Worm (Caenorhabditis elegans) whole organism, mixed stage, embryonic: ENCODE results near the gene K07H8.8.

Source experiments
- M03D4.4 ChIP-seq: sonication (generic microtip); optimal IDR thresholded peaks from 2 replicates; lab custom pipeline; 2017; ENCODE audit warnings: mild to moderate bottlenecking, missing genetic modification characterization, missing compliant biosample characterization
- bed-3 ChIP-seq: fragments of 200-800 bp; sonication (Bioruptor generic); optimal IDR thresholded peaks from 3 replicates; lab custom pipeline; 2018; ENCODE audit warnings: mild to moderate bottlenecking, missing genetic modification characterization, moderate library complexity, missing compliant biosample characterization
- blmp-1 ChIP-seq: fragments of 150-350 bp; optimal IDR thresholded peaks from 2 replicates; lab custom pipeline; 2014; ENCODE audit warnings: missing biosample characterization, missing genetic modification characterization
- ceh-39 ChIP-seq: fragments of 150-350 bp; optimal IDR thresholded peaks from 2 replicates; lab custom pipeline; 2014; ENCODE audit warnings: missing biosample characterization, missing genetic modification characterization
- ceh-43 ChIP-seq: fragments of 200-800 bp; sonication (Bioruptor generic); optimal IDR thresholded peaks from 2 replicates; lab custom pipeline; 2018; ENCODE audit warnings: mild to moderate bottlenecking, missing genetic modification characterization, moderate library complexity, missing compliant biosample characterization
- ceh-83 ChIP-seq: fragments of 200-800 bp; sonication (Bioruptor generic); optimal IDR thresholded peaks from 2 replicates; lab custom pipeline; 2018; ENCODE audit warnings: mild to moderate bottlenecking, missing genetic modification characterization, missing compliant biosample characterization
- cnd-1 ChIP-seq: fragments of 200-800 bp; sonication (Bioruptor generic); optimal IDR thresholded peaks from 2 replicates; lab custom pipeline; 2018; ENCODE audit warnings: mild to moderate bottlenecking, missing genetic modification characterization, missing compliant biosample characterization
- drap-1 ChIP-seq: fragments of 200-800 bp; sonication (Bioruptor generic); optimal IDR thresholded peaks from 3 replicates; lab custom pipeline; 2018; ENCODE audit warnings: mild to moderate bottlenecking, missing genetic modification characterization, missing compliant biosample characterization
- elt-1 ChIP-seq: sonication (generic microtip); optimal IDR thresholded peaks from 2 replicates; lab custom pipeline; 2017; ENCODE audit warnings: missing genetic modification characterization, mild to moderate bottlenecking, missing compliant biosample characterization, antibody characterized with exemption, moderate library complexity, borderline replicate concordance; ENCODE audit not compliant: insufficient read depth
- elt-3 ChIP-seq: fragments of 150-350 bp; optimal IDR thresholded peaks from 2 replicates; lab custom pipeline; 2014; ENCODE audit warnings: missing biosample characterization, missing genetic modification characterization
- flh-1 ChIP-seq: fragments of 200-800 bp; sonication (Bioruptor generic); optimal IDR thresholded peaks from 2 replicates; lab custom pipeline; 2018; ENCODE audit warnings: mild to moderate bottlenecking, missing genetic modification characterization, moderate library complexity, missing compliant biosample characterization
- ham-2 ChIP-seq: fragments of 200-800 bp; sonication (Bioruptor generic); optimal IDR thresholded peaks from 2 replicates; lab custom pipeline; 2018; ENCODE audit warnings: mild to moderate bottlenecking, missing genetic modification characterization, missing compliant biosample characterization
- hlh-1 ChIP-seq: fragments of 150-350 bp; optimal IDR thresholded peaks from 2 replicates; lab custom pipeline; 2014; ENCODE audit warnings: missing biosample characterization, missing genetic modification reagents, missing genetic modification characterization
- lin-13 ChIP-seq: fragments of 150-350 bp; optimal IDR thresholded peaks from 2 replicates; lab custom pipeline; 2014; ENCODE audit warnings: missing biosample characterization, missing genetic modification characterization
- lin-32 ChIP-seq: fragments of 200-800 bp; sonication (Bioruptor generic); optimal IDR thresholded peaks from 2 replicates; lab custom pipeline; 2018; ENCODE audit warnings: mild to moderate bottlenecking, missing genetic modification characterization, missing compliant biosample characterization
- lsy-2 ChIP-seq: fragments of 150-350 bp; optimal IDR thresholded peaks from 2 replicates; lab custom pipeline; 2014; ENCODE audit warnings: missing biosample characterization, missing genetic modification characterization
- mab-5 ChIP-seq: fragments of 150-350 bp; optimal IDR thresholded peaks from 2 replicates; lab custom pipeline; 2014; ENCODE audit warnings: missing biosample characterization, missing genetic modification characterization
- mep-1 ChIP-seq: fragments of 150-350 bp; optimal IDR thresholded peaks from 2 replicates; lab custom pipeline; 2017; ENCODE audit warnings: missing biosample characterization, missing genetic modification reagents, missing genetic modification characterization, inconsistent platforms
- mls-2 ChIP-seq: sonication (generic microtip); optimal IDR thresholded peaks from 2 replicates; lab custom pipeline; 2016; ENCODE audit warnings: mild to moderate bottlenecking, missing genetic modification characterization, moderate library complexity, missing compliant biosample characterization
- nhr-2 ChIP-seq: fragments of 150-350 bp; optimal IDR thresholded peaks from 2 replicates; lab custom pipeline; 2014; ENCODE audit warnings: missing biosample characterization, missing genetic modification characterization
- nhr-237 ChIP-seq: fragments of 150-350 bp; optimal IDR thresholded peaks from 2 replicates; lab custom pipeline; 2014; ENCODE audit warnings: missing biosample characterization, missing genetic modification characterization
- nhr-28 ChIP-seq: fragments of 150-350 bp; optimal IDR thresholded peaks from 2 replicates; lab custom pipeline; 2014; ENCODE audit warnings: missing biosample characterization, missing genetic modification characterization
- nhr-76 ChIP-seq: sonication (generic microtip); optimal IDR thresholded peaks from 2 replicates; lab custom pipeline; 2017; ENCODE audit warnings: missing biosample characterization, missing genetic modification characterization
- sem-2 ChIP-seq: fragments of 200-800 bp; sonication (Bioruptor generic); optimal IDR thresholded peaks from 2 replicates; lab custom pipeline; 2018; ENCODE audit warnings: mild to moderate bottlenecking, missing genetic modification characterization, missing compliant biosample characterization
- sptf-1 ChIP-seq: sonication (generic microtip); optimal IDR thresholded peaks from 2 replicates; lab custom pipeline; 2017; ENCODE audit warnings: mild to moderate bottlenecking, missing genetic modification characterization, moderate library complexity, missing compliant biosample characterization
- tbx-8 ChIP-seq: fragments of 200-800 bp; sonication (Bioruptor generic); optimal IDR thresholded peaks from 2 replicates; lab custom pipeline; 2018; ENCODE audit warnings: mild to moderate bottlenecking, missing genetic modification characterization, moderate library complexity, missing compliant biosample characterization
- unc-120 ChIP-seq: sonication (generic microtip); optimal IDR thresholded peaks from 2 replicates; lab custom pipeline; 2017; ENCODE audit warnings: missing genetic modification characterization, missing compliant biosample characterization; ENCODE audit not compliant: poor library complexity, severe bottlenecking
- unc-39 ChIP-seq: fragments of 150-350 bp; optimal IDR thresholded peaks from 2 replicates; lab custom pipeline; 2014; ENCODE audit warnings: missing biosample characterization, missing genetic modification characterization
- unc-62 ChIP-seq: fragments of 150-350 bp; optimal IDR thresholded peaks from 2 replicates; lab custom pipeline; 2014; ENCODE audit warnings: missing biosample characterization, missing genetic modification reagents, missing genetic modification characterization
- zip-8 ChIP-seq: fragments of 150-350 bp; optimal IDR thresholded peaks from 2 replicates; lab custom pipeline; 2014; ENCODE audit warnings: missing biosample characterization, missing genetic modification characterization
- ztf-11 ChIP-seq: fragments of 150-350 bp; optimal IDR thresholded peaks from 2 replicates; lab custom pipeline; 2014; ENCODE audit warnings: missing biosample characterization, missing genetic modification characterization

The K07H8.8 gene

DNA sequence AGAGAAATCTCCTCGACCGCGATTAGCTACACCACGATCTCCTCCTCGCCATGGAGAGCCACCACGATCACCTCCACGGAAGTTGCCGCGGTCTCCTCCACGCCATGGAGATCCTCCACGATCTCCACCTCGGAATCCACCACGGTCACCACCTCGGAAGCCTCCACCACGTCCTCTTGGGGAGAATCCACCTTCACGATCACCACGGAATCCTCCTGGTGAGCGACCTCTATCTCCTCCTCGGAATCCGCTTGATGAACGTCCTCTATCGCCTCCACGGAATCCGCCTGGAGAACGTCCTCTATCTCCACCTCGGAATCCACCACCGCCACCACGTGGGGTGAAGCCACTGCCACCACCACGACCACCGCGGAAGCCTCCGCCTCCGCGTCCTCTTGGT is 20.9 kb upstream of the K07H8.8 start:
- TF ChIP-seq ceh-83 (GFP tag; lab: Kevin White, UChicago), result no peak
- no peak for TF ChIP-seq mls-2 (tag; lab: Kevin White, UChicago)
- no peak for TF ChIP-seq unc-39 (tag; lab: Kevin White, UChicago)
- TF ChIP-seq ceh-39, result no peak
- TF ChIP-seq nhr-28 (tag; lab: Kevin White, UChicago), result no peak
- no peak for TF ChIP-seq unc-62 (GFP tag; lab: Kevin White, UChicago)
- no peak for TF ChIP-seq mab-5 (tag; lab: Kevin White, UChicago)
- TF ChIP-seq blmp-1, result no peak
- TF ChIP-seq zip-8 (tag; lab: Kevin White, UChicago), result no peak
- no peak for TF ChIP-seq lin-13 (tag; lab: Kevin White, UChicago)
- no peak for TF ChIP-seq sptf-1 (tag; lab: Kevin White, UChicago)

DNA sequence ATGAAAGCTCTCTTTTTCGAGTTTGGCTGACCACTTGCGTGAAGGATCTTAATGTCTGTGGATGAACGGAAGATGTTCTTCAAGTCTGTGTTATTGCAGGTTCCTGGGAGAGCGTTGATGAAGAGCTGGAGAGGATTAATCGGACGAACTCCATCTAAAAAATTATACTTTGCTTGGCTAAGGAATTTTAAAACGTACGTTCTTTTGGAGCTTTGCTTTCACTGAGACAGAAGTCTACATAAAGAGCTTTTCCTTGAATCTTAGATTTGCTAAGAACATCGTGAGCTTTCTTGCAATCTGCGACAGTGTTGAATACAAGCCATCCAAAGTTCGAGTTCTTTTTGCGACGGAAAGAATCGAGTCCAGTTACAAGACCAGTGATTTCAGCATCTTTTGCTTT is 19.1 kb upstream of the K07H8.8 start:
- TF ChIP-seq elt-3 (tag; lab: Kevin White, UChicago) (no peak), mep-1 (tag; lab: Kevin White, UChicago) (no peak), unc-120 (tag; lab: Kevin White, UChicago) (no peak), unc-62 (GFP tag; lab: Kevin White, UChicago) (no peak), mab-5 (tag; lab: Kevin White, UChicago) (no peak), nhr-76 (no peak), blmp-1 (no peak), tbx-8 (no peak), ham-2 (GFP tag; lab: Kevin White, UChicago) (no peak), ceh-83 (GFP tag; lab: Kevin White, UChicago) (no peak), cnd-1 (tag; lab: Kevin White, UChicago) (no peak), lin-13 (tag; lab: Kevin White, UChicago) (no peak), ztf-11 (no peak), drap-1 (GFP tag; lab: Kevin White, UChicago) (no peak), ceh-39 (no peak), nhr-28 (tag; lab: Kevin White, UChicago) (no peak), lsy-2 (tag; lab: Kevin White, UChicago) (no peak), hlh-1 (tag; lab: Kevin White, UChicago) (no peak), mls-2 (tag; lab: Kevin White, UChicago) (no peak)

DNA sequence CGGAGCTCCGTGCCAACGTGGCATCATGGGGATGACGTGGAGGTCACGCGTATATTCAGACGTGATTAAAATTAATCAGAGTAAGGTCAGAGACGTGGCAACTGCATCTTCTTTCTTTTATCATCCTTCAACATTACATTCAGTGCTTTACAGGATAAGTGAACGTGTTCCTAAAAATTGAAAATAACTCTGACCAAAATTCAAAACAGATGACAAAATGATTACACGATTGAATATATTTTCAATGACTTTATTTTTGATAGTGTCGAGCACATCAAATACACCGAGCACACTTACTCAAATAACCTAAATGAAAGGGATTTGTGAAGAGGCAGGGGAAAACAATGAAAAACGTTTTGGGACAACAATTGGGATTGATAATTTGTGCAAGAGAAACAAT is 18.1 kb upstream of the K07H8.8 start, which contains the start of gene K07H8.9:
K07H8.9 (minus strand) TSS at position 125 of the 400 bp plus-strand sequence.
- TF ChIP-seq ztf-11 (no peak), drap-1 (GFP tag; lab: Kevin White, UChicago) (no peak), mab-5 (tag; lab: Kevin White, UChicago) (no peak), sptf-1 (tag; lab: Kevin White, UChicago) (no peak), mep-1 (tag; lab: Kevin White, UChicago) (no peak), ceh-39 (no peak), nhr-28 (tag; lab: Kevin White, UChicago) (no peak), ceh-43 (no peak), nhr-237 (no peak), mls-2 (tag; lab: Kevin White, UChicago) (no peak), elt-1 (tag; lab: Kevin White, UChicago) (no peak), blmp-1 (no peak), sem-2 (no peak), M03D4.4 (tag; lab: Kevin White, UChicago) (no peak), nhr-76 (no peak), bed-3 (no peak)

- no peak for TF ChIP-seq mls-2 (tag; lab: Kevin White, UChicago)
- no peak for TF ChIP-seq sptf-1 (tag; lab: Kevin White, UChicago)
- no peak for TF ChIP-seq sem-2
- no peak for TF ChIP-seq mab-5 (tag; lab: Kevin White, UChicago)
- TF ChIP-seq flh-1 (GFP tag; lab: Kevin White, UChicago), result no peak
- TF ChIP-seq drap-1 (GFP tag; lab: Kevin White, UChicago), result no peak
- TF ChIP-seq nhr-28 (tag; lab: Kevin White, UChicago), result no peak
These were observed 15.0 kb upstream of the K07H8.8 start for ce11 chrIV:8283214-8283613.

DNA sequence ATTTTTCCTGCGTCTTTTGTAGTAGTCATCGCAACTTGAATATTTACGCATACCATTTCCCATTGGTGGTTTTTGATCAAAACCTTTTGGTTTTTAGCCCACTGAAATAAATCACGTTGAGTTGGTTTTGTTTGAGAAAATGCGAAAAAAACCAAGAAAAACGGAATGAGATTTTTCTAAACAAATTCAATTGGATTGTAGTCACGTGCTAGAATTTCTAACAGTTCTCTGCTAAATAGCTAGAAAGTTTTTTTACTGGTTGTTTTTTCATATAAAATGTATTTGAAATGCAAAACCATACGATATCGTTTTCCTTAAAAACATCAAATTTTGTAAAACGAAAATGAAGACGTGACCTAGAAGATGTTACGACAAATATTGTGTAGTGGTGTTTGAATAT is 8.4 kb upstream of the K07H8.8 start, which contains the start of gene K07H8.12:
K07H8.12 (minus strand) TSS at position 101 of the 400 bp plus-strand sequence.
- TF ChIP-seq mep-1 (tag; lab: Kevin White, UChicago) (no peak), blmp-1 (no peak), nhr-2 (no peak), nhr-76 (no peak), lin-32 (GFP tag; lab: Kevin White, UChicago) (no peak), sem-2 (no peak), ceh-83 (GFP tag; lab: Kevin White, UChicago) (no peak), nhr-237 (no peak), lin-13 (tag; lab: Kevin White, UChicago) (no peak), hlh-1 (tag; lab: Kevin White, UChicago) (no peak), bed-3 (no peak), lsy-2 (tag; lab: Kevin White, UChicago) (no peak), ceh-43 (no peak), ham-2 (GFP tag; lab: Kevin White, UChicago) (no peak)
